Fruit fly (Drosophila melanogaster): ENCODE results near the gene Chsy.

DNA sequence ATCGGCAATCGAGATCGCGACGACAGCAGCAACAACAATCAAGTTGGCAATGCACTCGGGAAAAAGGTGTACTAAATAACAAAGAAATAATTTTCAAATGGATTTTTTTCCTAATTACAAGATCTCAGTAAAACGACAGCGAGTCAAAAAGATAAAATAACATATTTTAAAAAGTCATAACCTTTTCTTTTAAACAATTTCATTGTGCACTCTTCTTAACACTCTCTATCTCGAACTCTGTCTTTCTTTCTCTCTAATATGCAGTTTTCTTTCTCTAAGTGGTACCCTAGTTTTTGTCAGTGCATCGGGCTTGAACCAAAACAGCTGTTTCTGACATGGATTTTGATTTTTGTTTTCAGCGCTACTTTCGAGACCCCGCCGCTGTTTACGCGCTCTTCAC, 44.3 kb downstream of the Chsy start:
- TF ChIP-seq cyc (GFP tag; optimal IDR thresholded peaks at IDR 0.05) = peak; percentile 68
- peak; percentile 74 for TF ChIP-seq Gug (GFP tag; IDR thresholded peaks at IDR 0.05)
- peak; percentile 6 for TF ChIP-seq CG16779 (tag; optimal IDR thresholded peaks at IDR 0.05)
- TF ChIP-seq CG8632 (GFP tag; optimal IDR thresholded peaks at IDR 0.05) = peak; percentile 29
- peak; percentile 47 for TF ChIP-seq acj6 (GFP tag; optimal IDR thresholded peaks at IDR 0.05)
- peak; percentile 65 for TF ChIP-seq OdsH (GFP tag; optimal IDR thresholded peaks at IDR 0.05)
- TF ChIP-seq CG32006 (GFP tag; optimal IDR thresholded peaks at IDR 0.05) = peak; percentile 84
- TF ChIP-seq CG1621 (tag; optimal IDR thresholded peaks at IDR 0.05) = no peak
- TF ChIP-seq Hr38 (GFP tag; optimal IDR thresholded peaks at IDR 0.05) = no peak
- TF ChIP-seq Hr4 (GFP tag; optimal IDR thresholded peaks at IDR 0.05) = peak; percentile 76
- TF ChIP-seq eg (GFP tag; IDR thresholded peaks at IDR 0.05) = peak; percentile 83

Measured in whole organism, prepupa.